Worm (Caenorhabditis elegans) whole organism, L1 larva: Measurements from ENCODE around the gene egl-6.

Experiments
- fkh-10 ChIP-seq: sonication (generic microtip); optimal IDR thresholded peaks from 2 replicates; lab custom pipeline; 2017; ENCODE audit warnings: missing biosample characterization, missing genetic modification reagents, missing genetic modification characterization
- lin-13 ChIP-seq: fragments of 150-350 bp; optimal IDR thresholded peaks from 2 replicates; lab custom pipeline; 2014; ENCODE audit warnings: missing biosample characterization, missing genetic modification reagents, missing genetic modification characterization
- lsy-2 ChIP-seq, 2 experiments: fragments of 150-350 bp; optimal IDR thresholded peaks; 2 replicates each; lab custom pipeline; 2014; ENCODE audit warnings: missing biosample characterization in 2 of 2, missing genetic modification characterization in 2 of 2
- mdl-1 ChIP-seq, 2 experiments: fragments of 150-350 bp; optimal IDR thresholded peaks; 2 replicates each; lab custom pipeline; 2014 to 2017; ENCODE audit warnings: missing biosample characterization in 2 of 2, missing genetic modification characterization in 2 of 2, inconsistent platforms in 1 of 2
- nhr-237 ChIP-seq: fragments of 150-350 bp; optimal IDR thresholded peaks from 2 replicates; lab custom pipeline; 2014; ENCODE audit warnings: missing biosample characterization, missing genetic modification characterization
- snpc-4 ChIP-seq: fragments of 150-350 bp; optimal IDR thresholded peaks from 2 replicates; lab custom pipeline; 2014; ENCODE audit warnings: missing biosample characterization, missing genetic modification characterization

DNA sequence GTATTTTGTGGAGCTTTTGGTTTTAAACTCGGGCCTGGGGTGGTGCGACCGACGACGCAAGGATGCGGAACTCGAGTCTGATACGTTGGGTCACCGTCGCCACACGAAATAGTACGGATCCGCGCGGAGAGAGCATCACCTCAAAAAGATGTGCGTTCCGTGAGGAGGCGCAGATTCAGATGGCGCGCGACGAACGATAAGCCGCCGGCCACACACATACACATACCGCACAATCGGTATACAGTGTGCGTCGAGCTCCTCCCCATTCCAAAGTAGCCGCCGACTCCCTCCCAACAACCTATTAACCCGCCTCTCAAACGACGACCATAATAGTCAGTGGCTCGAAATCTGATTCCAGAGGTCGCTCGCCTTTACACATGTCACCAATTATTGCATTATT lies 40.8 kb upstream of the egl-6 start, which contains the start of gene F49E10.2:
- TF ChIP-seq snpc-4 (tag; lab: Kevin White, UChicago) (no peak), mdl-1 (tag; optimal IDR thresholded peaks at IDR 0.05; lab: Kevin White, UChicago) (no peak), fkh-10 (no peak), nhr-237 (tag; lab: Kevin White, UChicago) (no peak), lin-13 (no peak), lsy-2 (tag; optimal IDR thresholded peaks at IDR 0.05; lab: Kevin White, UChicago) (no peak)
